Worm (Caenorhabditis elegans): ENCODE measurements around the gene K06H6.4.

ce11 chrV:627585-627984 is 48.5 kb downstream of the K06H6.4 start, which contains the start of gene F48G7.8:
- TF ChIP-seq ztf-11 (tag; optimal IDR thresholded peaks at IDR 0.05) (no peak), pha-4 (tag; optimal IDR thresholded peaks at IDR 0.05) (no peak), nhr-67 (tag; optimal IDR thresholded peaks at IDR 0.05) (no peak), ceh-82 (tag; optimal IDR thresholded peaks at IDR 0.05) (no peak), lin-39 (tag; optimal IDR thresholded peaks at IDR 0.05) (no peak), snpc-4 (tag; optimal IDR thresholded peaks at IDR 0.05) (no peak), zag-1 (tag; optimal IDR thresholded peaks at IDR 0.05) (no peak), lin-15B (tag; optimal IDR thresholded peaks at IDR 0.05) (no peak), elt-3 (tag; optimal IDR thresholded peaks at IDR 0.05) (no peak)

All from whole organism, L3 larva.